Fruit fly (Drosophila melanogaster): Measurements from ENCODE around the gene sev.

sev gene

dm6 chrX:11108148-11108844, 22.2 kb upstream of the sev start, which contains the start of gene Hsp60A (continued):
- TF ChIP-seq CG15073 (GFP tag; optimal IDR thresholded peaks at IDR 0.05): no peak
- no peak for TF ChIP-seq CG10274 (GFP tag; optimal IDR thresholded peaks at IDR 0.05)
- TF ChIP-seq CG42726 (GFP tag; IDR thresholded peaks at IDR 0.05; ENCODE audit: partially characterized antibody): no peak
- TF ChIP-seq Rfx (GFP tag; IDR thresholded peaks at IDR 0.05): peak; percentile 56
- no peak for TF ChIP-seq CG2875 (GFP tag; optimal IDR thresholded peaks at IDR 0.05)
- TF ChIP-seq h (optimal IDR thresholded peaks at IDR 0.05): no peak
- peak; percentile 41 for TF ChIP-seq vfl (GFP tag; optimal IDR thresholded peaks at IDR 0.05)
- peak; percentile 47 for TF ChIP-seq CG18599 (GFP tag; optimal IDR thresholded peaks at IDR 0.05)
- 0 out of 2 replicates have a peak, but pooled peaks have one; percentile 14 for TF ChIP-seq CG11247 (GFP tag; IDR thresholded peaks at IDR 0.05)
- TF ChIP-seq H2.0 (GFP tag; IDR thresholded peaks at IDR 0.05): 0 out of 2 replicates have a peak, but pooled peaks have one; percentile 8
- peak; percentile 55 for TF ChIP-seq Fer1 (GFP tag; optimal IDR thresholded peaks at IDR 0.05)
- no peak for TF ChIP-seq CG17568 (GFP tag; optimal IDR thresholded peaks at IDR 0.05)
- TF ChIP-seq NfI (GFP tag; optimal IDR thresholded peaks at IDR 0.05): peak; percentile 34
- peak; percentile 40 for TF ChIP-seq bcd (GFP tag; optimal IDR thresholded peaks at IDR 0.05)
- TF ChIP-seq knrl (GFP tag; IDR thresholded peaks at IDR 0.05; ENCODE audit: partially characterized antibody): peak; percentile 90
- TF ChIP-seq Oaz (GFP tag; IDR thresholded peaks at IDR 0.05): no peak
- peak; percentile 50 for TF ChIP-seq stwl (tag; optimal IDR thresholded peaks at IDR 0.05)
- TF ChIP-seq bigmax (GFP tag; optimal IDR thresholded peaks at IDR 0.05): peak; percentile 95
- TF ChIP-seq Hsf (GFP tag; optimal IDR thresholded peaks at IDR 0.05): peak; percentile 41
- TF ChIP-seq dmrt99B (tag; optimal IDR thresholded peaks at IDR 0.05): peak; percentile 43
- TF ChIP-seq exex (tag; optimal IDR thresholded peaks at IDR 0.05): peak; percentile 12
- TF ChIP-seq CG6854 (GFP tag; optimal IDR thresholded peaks at IDR 0.05): no peak
- no peak for TF ChIP-seq CG10321 (GFP tag; IDR thresholded peaks at IDR 0.05)
- TF ChIP-seq CG14860 (GFP tag; IDR thresholded peaks at IDR 0.05; ENCODE audit: partially characterized antibody): peak; percentile 77
- no peak for TF ChIP-seq Ets65A (GFP tag)
- TF ChIP-seq gro (GFP tag; optimal IDR thresholded peaks at IDR 0.05): no peak
- TF ChIP-seq ewg (GFP tag; optimal IDR thresholded peaks at IDR 0.05): no peak
- peak; percentile 75 for TF ChIP-seq CG13424 (tag; optimal IDR thresholded peaks at IDR 0.05)
- no peak for TF ChIP-seq Sry-β (GFP tag; optimal IDR thresholded peaks at IDR 0.05)
- peak; percentile 68 for TF ChIP-seq tin (GFP tag; optimal IDR thresholded peaks at IDR 0.05)
- TF ChIP-seq CG1529 (GFP tag; optimal IDR thresholded peaks at IDR 0.05): no peak
- peak; percentile 8 for TF ChIP-seq CG31388 (GFP tag; optimal IDR thresholded peaks at IDR 0.05)
- TF ChIP-seq HLHmδ (GFP tag; optimal IDR thresholded peaks at IDR 0.05): no peak
- peak; percentile 73 for TF ChIP-seq gem (tag; optimal IDR thresholded peaks at IDR 0.05)
- TF ChIP-seq CG8924 (tag; optimal IDR thresholded peaks at IDR 0.05): peak; percentile 33
- no peak for TF ChIP-seq da (GFP tag; optimal IDR thresholded peaks at IDR 0.05)
- peak; percentile 87 for TF ChIP-seq HLH4C (GFP tag; IDR thresholded peaks at IDR 0.05; ENCODE audit: partially characterized antibody)
- 0 out of 2 replicates have a peak, but pooled peaks have one; percentile 16 for TF ChIP-seq ara (GFP tag; IDR thresholded peaks at IDR 0.05)
- TF ChIP-seq CG11695 (GFP tag; IDR thresholded peaks at IDR 0.05): no peak
- peak; percentile 66 for TF ChIP-seq phol (tag; optimal IDR thresholded peaks at IDR 0.05)
- no peak for TF ChIP-seq CG14050 (GFP tag; IDR thresholded peaks at IDR 0.05)
- no peak for TF ChIP-seq NC2β (GFP tag; optimal IDR thresholded peaks at IDR 0.05)
- peak; percentile 56 for TF ChIP-seq CG13894 (tag; optimal IDR thresholded peaks at IDR 0.05)
- TF ChIP-seq CG10209 (GFP tag; optimal IDR thresholded peaks at IDR 0.05): peak; percentile 39
- peak; percentile 46 for TF ChIP-seq CG12299 (tag; optimal IDR thresholded peaks at IDR 0.05)
- no peak for TF ChIP-seq btn (GFP tag; optimal IDR thresholded peaks at IDR 0.05)
- TF ChIP-seq ac (GFP tag; optimal IDR thresholded peaks at IDR 0.05): no peak
- TF ChIP-seq CG32532 (GFP tag; IDR thresholded peaks at IDR 0.05): peak; percentile 39; the same call in 1 of the 2 replicates
- TF ChIP-seq Oli (tag; optimal IDR thresholded peaks at IDR 0.05): peak; percentile 2
